Worm (Caenorhabditis elegans) whole organism, young adult: Measurements from ENCODE around the gene F45E12.6.

ENCODE experiments used
- B0035.1 ChIP-seq: sonication (generic microtip); optimal IDR thresholded peaks from 2 replicates; lab custom pipeline; 2016; ENCODE audit warnings: missing genetic modification characterization, mild to moderate bottlenecking, missing compliant biosample characterization, missing genotype, missing genetic modification reagents
- D2030.7 ChIP-seq: fragments of 200-800 bp; sonication (Bioruptor generic); IDR thresholded peaks from 2 replicates; pipeline ENCODE4 v1.3.6; 2022; ENCODE audit warnings: missing genetic modification reagents, missing genetic modification characterization, missing compliant biosample characterization
- F23B12.7 ChIP-seq: sonication (generic microtip); optimal IDR thresholded peaks from 2 replicates; lab custom pipeline; 2017; ENCODE audit warnings: missing genetic modification characterization, mild to moderate bottlenecking, missing compliant biosample characterization, antibody characterized with exemption, moderate library complexity; ENCODE audit not compliant: insufficient read depth
- F49E8.2 ChIP-seq: sonication (generic microtip); optimal IDR thresholded peaks from 3 replicates; lab custom pipeline; 2017; ENCODE audit warnings: missing genetic modification characterization, mild to moderate bottlenecking, missing compliant biosample characterization, antibody characterized with exemption, moderate library complexity; ENCODE audit not compliant: insufficient read depth
- F57C9.4 ChIP-seq: sonication (generic microtip); optimal IDR thresholded peaks from 2 replicates; lab custom pipeline; 2017; ENCODE audit warnings: mild to moderate bottlenecking, missing genetic modification characterization, missing compliant biosample characterization
- Y53F4B.3 ChIP-seq: fragments of 200-800 bp; sonication (Bioruptor generic); IDR thresholded peaks from 2 replicates; pipeline ENCODE4 v1.3.6; 2022; ENCODE audit warnings: missing genetic modification reagents, missing genetic modification characterization, missing compliant biosample characterization
- Y95B8A.8 ChIP-seq: fragments of 200-800 bp; sonication (Bioruptor generic); IDR thresholded peaks from 2 replicates; pipeline ENCODE4 v1.3.6; 2022; ENCODE audit warnings: missing genetic modification reagents, missing genetic modification characterization, missing compliant biosample characterization
- ZK185.1 ChIP-seq: sonication (generic microtip); optimal IDR thresholded peaks from 2 replicates; lab custom pipeline; 2016; ENCODE audit warnings: mild to moderate bottlenecking, missing genetic modification characterization, missing compliant biosample characterization; ENCODE audit not compliant: poor library complexity, severe bottlenecking
- athp-1 ChIP-seq: sonication (generic microtip); optimal IDR thresholded peaks from 2 replicates; lab custom pipeline; 2017; ENCODE audit warnings: mild to moderate bottlenecking, missing genetic modification characterization, missing compliant biosample characterization
- ceh-79 ChIP-seq: sonication (generic microtip); optimal IDR thresholded peaks from 2 replicates; lab custom pipeline; 2017; ENCODE audit warnings: mild to moderate bottlenecking, missing genetic modification characterization, missing compliant biosample characterization
- dox-1 ChIP-seq: fragments of 200-800 bp; sonication (Bioruptor generic); IDR thresholded peaks from 2 replicates; pipeline ENCODE4 v1.3.6; 2022; ENCODE audit warnings: missing genetic modification reagents, missing genetic modification characterization, missing compliant biosample characterization
- ekl-4 ChIP-seq: fragments of 200-800 bp; sonication (Bioruptor generic); IDR thresholded peaks from 2 replicates; pipeline ENCODE4 v1.3.6; 2022; ENCODE audit warnings: missing genetic modification reagents, missing genetic modification characterization, missing compliant biosample characterization
- hmg-1.2 ChIP-seq: fragments of 200-800 bp; sonication (Bioruptor generic); IDR thresholded peaks from 2 replicates; pipeline ENCODE4 v1.3.6; 2022; ENCODE audit warnings: missing genetic modification reagents, missing genetic modification characterization, missing compliant biosample characterization
- hmg-20 ChIP-seq: fragments of 200-800 bp; sonication (Bioruptor generic); IDR thresholded peaks from 2 replicates; pipeline ENCODE4 v1.3.6; 2022; ENCODE audit warnings: missing genetic modification reagents, missing genetic modification characterization, missing compliant biosample characterization
- hrde-1 ChIP-seq: sonication (generic microtip); optimal IDR thresholded peaks from 2 replicates; lab custom pipeline; 2016; ENCODE audit warnings: missing genetic modification characterization, mild to moderate bottlenecking, missing compliant biosample characterization, moderate library complexity, missing genotype, missing genetic modification reagents, borderline replicate concordance
- hsf-1 ChIP-seq: fragments of 200-800 bp; sonication (Bioruptor generic); IDR thresholded peaks from 2 replicates; pipeline ENCODE4 v1.3.6; 2022; ENCODE audit warnings: missing genetic modification reagents, missing genetic modification characterization, missing compliant biosample characterization
- lin-35 ChIP-seq, 3 experiments: fragments of 150-350 bp in 2 of 3; sonication (generic microtip) in 1 of 3; optimal IDR thresholded peaks; 2 replicates each; lab custom pipeline; 2014 to 2018; ENCODE audit warnings: missing biosample characterization in 3 of 3, missing genetic modification characterization in 3 of 3, missing genetic modification reagents in 3 of 3
- lin-40 ChIP-seq: sonication (generic microtip); optimal IDR thresholded peaks from 2 replicates; lab custom pipeline; 2016; ENCODE audit warnings: missing genetic modification characterization, mild to moderate bottlenecking, missing compliant biosample characterization, missing genotype, missing genetic modification reagents
- lin-54 ChIP-seq: fragments of 200-800 bp; sonication (Bioruptor generic); optimal IDR thresholded peaks from 2 replicates; lab custom pipeline; 2018; ENCODE audit warnings: mild to moderate bottlenecking, missing genetic modification characterization, missing compliant biosample characterization
- lir-1 ChIP-seq: fragments of 200-800 bp; sonication (Bioruptor generic); conservative IDR thresholded peaks from 2 replicates; pipeline ENCODE4 v1.3.6; 2022; ENCODE audit warnings: missing genetic modification reagents, missing genetic modification characterization, missing compliant biosample characterization
- lsl-1 ChIP-seq: fragments of 200-800 bp; sonication (Bioruptor generic); optimal IDR thresholded peaks from 2 replicates; lab custom pipeline; 2018; ENCODE audit warnings: mild to moderate bottlenecking, missing genetic modification characterization, moderate library complexity, missing compliant biosample characterization
- madf-6 ChIP-seq: fragments of 200-800 bp; sonication (Bioruptor generic); IDR thresholded peaks from 2 replicates; pipeline ENCODE4 v1.3.6; 2022; ENCODE audit warnings: missing genetic modification reagents, missing genetic modification characterization, missing compliant biosample characterization
- mel-28 ChIP-seq: sonication (generic microtip); optimal IDR thresholded peaks from 2 replicates; lab custom pipeline; 2016; ENCODE audit warnings: borderline replicate concordance, mild to moderate bottlenecking, missing genetic modification characterization, missing compliant biosample characterization
- nfya-1 ChIP-seq: sonication (generic microtip); optimal IDR thresholded peaks from 2 replicates; lab custom pipeline; 2017; ENCODE audit warnings: antibody characterized with exemption, missing compliant biosample characterization, missing genetic modification characterization, borderline replicate concordance; ENCODE audit not compliant: insufficient read depth
- nfyb-1 ChIP-seq: fragments of 200-800 bp; sonication (Bioruptor generic); IDR thresholded peaks from 2 replicates; pipeline ENCODE4 v1.3.6; 2022; ENCODE audit warnings: missing genetic modification reagents, missing genetic modification characterization, missing compliant biosample characterization
- nhr-120 ChIP-seq: fragments of 200-800 bp; sonication (Bioruptor generic); IDR thresholded peaks from 2 replicates; pipeline ENCODE4 v1.3.6; 2022; ENCODE audit warnings: missing genetic modification characterization, missing compliant biosample characterization
- nhr-27 ChIP-seq: fragments of 200-800 bp; sonication (Bioruptor generic); optimal IDR thresholded peaks from 2 replicates; lab custom pipeline; 2018; ENCODE audit warnings: mild to moderate bottlenecking, missing genetic modification characterization, moderate library complexity, missing compliant biosample characterization
- pbrm-1 ChIP-seq: fragments of 200-800 bp; sonication (Bioruptor generic); IDR thresholded peaks from 2 replicates; pipeline ENCODE4 v1.3.6; 2022; ENCODE audit warnings: missing genetic modification reagents, missing genetic modification characterization, missing compliant biosample characterization
- repo-1 ChIP-seq: sonication (generic microtip); optimal IDR thresholded peaks from 2 replicates; lab custom pipeline; 2017; ENCODE audit warnings: mild to moderate bottlenecking, missing genetic modification characterization, missing compliant biosample characterization
- snpc-1.1 ChIP-seq: sonication (generic microtip); optimal IDR thresholded peaks from 2 replicates; lab custom pipeline; 2017; ENCODE audit warnings: missing genetic modification characterization, mild to moderate bottlenecking, missing compliant biosample characterization, antibody characterized with exemption, moderate library complexity, missing genotype, missing genetic modification reagents; ENCODE audit not compliant: insufficient read depth
- snpc-1.3 ChIP-seq: sonication (generic microtip); optimal IDR thresholded peaks from 2 replicates; lab custom pipeline; 2017; ENCODE audit warnings: missing genetic modification characterization, mild to moderate bottlenecking, missing compliant biosample characterization, antibody characterized with exemption, moderate library complexity, missing genotype, missing genetic modification reagents; ENCODE audit not compliant: insufficient read depth
- snpc-3.4 ChIP-seq: sonication (generic microtip); optimal IDR thresholded peaks from 2 replicates; lab custom pipeline; 2017; ENCODE audit warnings: missing genetic modification characterization, mild to moderate bottlenecking, missing compliant biosample characterization, antibody characterized with exemption, moderate library complexity, missing genotype, missing genetic modification reagents
- somi-1 ChIP-seq: fragments of 200-800 bp; sonication (Bioruptor generic); optimal IDR thresholded peaks from 2 replicates; lab custom pipeline; 2018; ENCODE audit warnings: mild to moderate bottlenecking, missing genetic modification characterization, missing compliant biosample characterization
- tbp1 ChIP-seq: fragments of 200-800 bp; sonication (Bioruptor generic); optimal IDR thresholded peaks from 2 replicates; lab custom pipeline; 2018; ENCODE audit warnings: mild to moderate bottlenecking, missing genetic modification characterization, missing compliant biosample characterization
- tbx-9 ChIP-seq: sonication (generic microtip); optimal IDR thresholded peaks from 2 replicates; lab custom pipeline; 2016; ENCODE audit warnings: borderline replicate concordance, missing genetic modification characterization, inconsistent platforms, missing compliant biosample characterization
- xnd-1 ChIP-seq: sonication (generic microtip); optimal IDR thresholded peaks from 2 replicates; lab custom pipeline; 2016; ENCODE audit warnings: missing genotype, missing genetic modification reagents, missing genetic modification characterization, missing compliant biosample characterization
- zfh-2 ChIP-seq: fragments of 200-800 bp; sonication (Bioruptor generic); conservative IDR thresholded peaks from 2 replicates; pipeline ENCODE4 v1.3.6; 2022; ENCODE audit warnings: missing genetic modification reagents, missing genetic modification characterization, missing compliant biosample characterization
- zim-3 ChIP-seq: sonication (generic microtip); optimal IDR thresholded peaks from 2 replicates; lab custom pipeline; 2017; ENCODE audit warnings: mild to moderate bottlenecking, missing genetic modification characterization, moderate library complexity, missing compliant biosample characterization
- ztf-18 ChIP-seq: sonication (generic microtip); optimal IDR thresholded peaks from 2 replicates; lab custom pipeline; 2016; ENCODE audit warnings: missing genotype, mild to moderate bottlenecking, missing genetic modification characterization, missing compliant biosample characterization
- ztf-25 ChIP-seq: fragments of 200-800 bp; sonication (Bioruptor generic); IDR thresholded peaks from 2 replicates; pipeline ENCODE4 v1.3.6; 2022; ENCODE audit warnings: missing genetic modification reagents, missing genetic modification characterization, missing compliant biosample characterization
- ztf-28 ChIP-seq: fragments of 200-800 bp; sonication (Bioruptor generic); IDR thresholded peaks from 2 replicates; pipeline ENCODE4 v1.3.6; 2022; ENCODE audit warnings: missing genetic modification reagents, missing genetic modification characterization, missing compliant biosample characterization
- ztf-3 ChIP-seq: fragments of 200-800 bp; sonication (Bioruptor generic); optimal IDR thresholded peaks from 2 replicates; lab custom pipeline; 2018; ENCODE audit warnings: mild to moderate bottlenecking, missing genetic modification characterization, missing compliant biosample characterization

F45E12.6 gene

DNA sequence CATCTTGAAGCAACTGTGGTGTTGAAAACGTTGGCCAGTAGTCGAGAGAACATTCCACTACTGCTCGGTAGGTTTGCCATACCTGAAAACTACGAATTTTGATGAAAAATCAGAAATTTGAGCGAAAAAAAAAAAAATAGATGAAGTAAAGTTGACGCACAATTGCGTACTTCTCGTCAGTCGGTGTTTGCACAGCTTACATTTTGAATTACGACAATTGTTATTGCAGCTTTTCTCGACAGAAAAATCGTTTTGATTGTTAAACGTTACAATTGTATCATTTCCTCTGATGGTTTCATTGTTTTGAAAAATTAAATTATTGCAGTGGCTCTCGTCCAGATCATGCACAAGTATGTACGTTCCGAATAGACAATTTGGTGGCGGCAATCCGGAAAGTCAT, 4.0 kb downstream of the F45E12.6 start, which contains the start of the genes F45E12.5 and cnep-1:
TSS of gene F45E12.5 (minus strand) at position 93 of the 400 bp plus-strand sequence.
TSS of gene cnep-1 (plus strand) at position 326 of the 400 bp plus-strand sequence.
- TF ChIP-seq F49E8.2 (tag; lab: Kevin White, UChicago): no peak
- TF ChIP-seq ekl-4 (GFP tag; lab: Robert Waterston, UW): no peak
- no peak for TF ChIP-seq nhr-120 (GFP tag; lab: Robert Waterston, UW)
- TF ChIP-seq, all 124 proteins: peak for 0

DNA sequence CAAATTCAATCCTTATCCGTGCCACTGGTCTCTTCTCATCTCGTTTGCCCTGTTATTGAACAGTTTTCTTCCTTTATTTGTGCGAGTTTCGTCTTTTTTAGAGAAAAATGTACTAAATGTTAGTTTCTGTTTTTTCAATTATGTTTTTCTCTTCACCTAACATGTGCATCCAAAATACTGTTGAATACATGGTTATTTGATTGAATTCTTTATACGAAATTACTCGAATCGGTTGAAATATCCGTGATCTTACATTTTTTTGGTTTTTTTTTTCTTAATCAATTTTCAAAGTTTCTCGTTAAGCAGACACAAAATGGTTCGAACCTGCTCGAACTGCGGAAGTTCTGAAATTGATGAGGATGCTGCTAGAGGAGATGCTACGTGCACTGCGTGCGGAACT, 8.4 kb downstream of the F45E12.6 start, which contains the start of gene brf-1:
TSS of gene brf-1 (plus strand) at position 301 of the 400 bp plus-strand sequence.
- TF ChIP-seq nhr-27 (tag; lab: Kevin White, UChicago) (no peak), ZK185.1 (tag; lab: Kevin White, UChicago) (no peak), athp-1 (tag; lab: Kevin White, UChicago) (no peak), nfya-1 (no peak), hrde-1 (tag; lab: Kevin White, UChicago) (no peak), lin-40 (tag; lab: Kevin White, UChicago) (no peak), hmg-1.2 (no peak), ceh-79 (tag; lab: Kevin White, UChicago) (no peak), zim-3 (tag; lab: Kevin White, UChicago) (no peak), ztf-3 (GFP tag; lab: Kevin White, UChicago) (no peak)

DNA sequence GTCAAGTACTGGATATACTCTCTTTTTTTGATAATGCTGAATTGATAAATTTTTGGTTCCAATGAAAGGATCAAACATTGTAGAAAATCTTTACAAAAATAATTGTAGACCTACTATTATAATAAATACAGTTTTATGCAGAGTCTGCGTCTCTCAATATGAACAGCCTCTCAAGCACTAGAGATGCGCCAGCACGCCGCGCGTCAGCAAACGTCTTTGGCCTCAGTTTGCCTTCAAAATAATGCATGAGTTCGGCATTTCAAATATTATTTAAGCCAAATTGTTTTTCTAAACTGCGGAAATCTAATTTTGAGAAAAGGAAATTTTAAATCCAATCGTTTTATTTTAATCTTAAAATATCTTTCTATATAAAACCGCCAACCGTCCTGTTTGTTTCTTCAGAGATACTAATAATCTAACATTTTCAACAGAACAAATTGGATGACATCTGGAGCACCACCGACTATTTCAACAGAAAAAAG, 12.3 kb downstream of the F45E12.6 start, which contains the start of gene cul-4:
TSS of gene cul-4 (plus strand) at position 432 of the 482 bp plus-strand sequence.
- TF ChIP-seq hmg-20 (GFP tag; lab: Robert Waterston, UW) (0 out of 2 replicates have a peak, but pooled peaks have one; percentile 51), nfyb-1 (GFP tag; lab: Robert Waterston, UW) (peak; percentile 69), B0035.1 (tag; lab: Kevin White, UChicago) (no peak), ztf-28 (GFP tag; lab: Robert Waterston, UW) (0 out of 2 replicates have a peak, but pooled peaks have one; percentile 63), xnd-1 (tag; lab: Kevin White, UChicago) (peak; percentile 97), lir-1 (peak; percentile 37; the same call in 1 of the 2 replicates), hmg-1.2 (peak; percentile 85), lin-54 (peak; percentile 88), tbp1 (peak; percentile 68), tbx-9 (tag; lab: Kevin White, UChicago) (no peak), zfh-2 (GFP tag; lab: Robert Waterston, UW) (no peak), lsl-1 (GFP tag; lab: Kevin White, UChicago) (peak; percentile 94), snpc-1.3 (tag; lab: Kevin White, UChicago) (peak; percentile 68), D2030.7 (GFP tag; lab: Robert Waterston, UW) (peak; percentile 88), mel-28 (no peak), lin-35 (GFP tag; optimal IDR thresholded peaks at IDR 0.05; lab: Kevin White, UChicago) (peak in 2 of 3 experiments; percentile 25 to 59), F23B12.7 (tag; lab: Kevin White, UChicago) (peak; percentile 54), Y95B8A.8 (GFP tag; lab: Robert Waterston, UW) (0 out of 2 replicates have a peak, but pooled peaks have one; percentile 17), ztf-18 (peak; percentile 98), somi-1 (GFP tag; lab: Kevin White, UChicago) (no peak), ztf-25 (no peak), snpc-3.4 (tag; lab: Kevin White, UChicago) (peak; percentile 91), F49E8.2 (tag; lab: Kevin White, UChicago) (peak; percentile 63), repo-1 (peak; percentile 12), F57C9.4 (tag; lab: Kevin White, UChicago) (no peak), madf-6 (peak; percentile 99), dox-1 (GFP tag; lab: Robert Waterston, UW) (peak; percentile 90), pbrm-1 (GFP tag; lab: Robert Waterston, UW) (peak; percentile 86), hsf-1 (peak; percentile 71), Y53F4B.3 (GFP tag; lab: Robert Waterston, UW) (no peak), snpc-1.1 (peak; percentile 79)
